Worm (Caenorhabditis elegans) whole organism, mixed stage, embryonic: ENCODE measurements around the gene fbxc-30.

Experiments
- M03D4.4 ChIP-seq: sonication (generic microtip); optimal IDR thresholded peaks from 2 replicates; lab custom pipeline; 2017; ENCODE audit warnings: mild to moderate bottlenecking, missing genetic modification characterization, missing compliant biosample characterization
- bed-3 ChIP-seq: fragments of 200-800 bp; sonication (Bioruptor generic); optimal IDR thresholded peaks from 3 replicates; lab custom pipeline; 2018; ENCODE audit warnings: mild to moderate bottlenecking, missing genetic modification characterization, moderate library complexity, missing compliant biosample characterization
- blmp-1 ChIP-seq: fragments of 150-350 bp; optimal IDR thresholded peaks from 2 replicates; lab custom pipeline; 2014; ENCODE audit warnings: missing biosample characterization, missing genetic modification characterization
- ceh-39 ChIP-seq: fragments of 150-350 bp; optimal IDR thresholded peaks from 2 replicates; lab custom pipeline; 2014; ENCODE audit warnings: missing biosample characterization, missing genetic modification characterization
- ceh-43 ChIP-seq: fragments of 200-800 bp; sonication (Bioruptor generic); optimal IDR thresholded peaks from 2 replicates; lab custom pipeline; 2018; ENCODE audit warnings: mild to moderate bottlenecking, missing genetic modification characterization, moderate library complexity, missing compliant biosample characterization
- ceh-83 ChIP-seq: fragments of 200-800 bp; sonication (Bioruptor generic); optimal IDR thresholded peaks from 2 replicates; lab custom pipeline; 2018; ENCODE audit warnings: mild to moderate bottlenecking, missing genetic modification characterization, missing compliant biosample characterization
- ces-1 ChIP-seq: fragments of 150-350 bp; optimal IDR thresholded peaks from 2 replicates; lab custom pipeline; 2014; ENCODE audit warnings: missing biosample characterization, missing genetic modification reagents, missing genetic modification characterization
- cnd-1 ChIP-seq: fragments of 200-800 bp; sonication (Bioruptor generic); optimal IDR thresholded peaks from 2 replicates; lab custom pipeline; 2018; ENCODE audit warnings: mild to moderate bottlenecking, missing genetic modification characterization, missing compliant biosample characterization
- drap-1 ChIP-seq: fragments of 200-800 bp; sonication (Bioruptor generic); optimal IDR thresholded peaks from 3 replicates; lab custom pipeline; 2018; ENCODE audit warnings: mild to moderate bottlenecking, missing genetic modification characterization, missing compliant biosample characterization
- elt-1 ChIP-seq: sonication (generic microtip); optimal IDR thresholded peaks from 2 replicates; lab custom pipeline; 2017; ENCODE audit warnings: missing genetic modification characterization, mild to moderate bottlenecking, missing compliant biosample characterization, antibody characterized with exemption, moderate library complexity, borderline replicate concordance; ENCODE audit not compliant: insufficient read depth
- elt-3 ChIP-seq: fragments of 150-350 bp; optimal IDR thresholded peaks from 2 replicates; lab custom pipeline; 2014; ENCODE audit warnings: missing biosample characterization, missing genetic modification characterization
- flh-1 ChIP-seq: fragments of 200-800 bp; sonication (Bioruptor generic); optimal IDR thresholded peaks from 2 replicates; lab custom pipeline; 2018; ENCODE audit warnings: mild to moderate bottlenecking, missing genetic modification characterization, moderate library complexity, missing compliant biosample characterization
- ham-2 ChIP-seq: fragments of 200-800 bp; sonication (Bioruptor generic); optimal IDR thresholded peaks from 2 replicates; lab custom pipeline; 2018; ENCODE audit warnings: mild to moderate bottlenecking, missing genetic modification characterization, missing compliant biosample characterization
- hlh-1 ChIP-seq: fragments of 150-350 bp; optimal IDR thresholded peaks from 2 replicates; lab custom pipeline; 2014; ENCODE audit warnings: missing biosample characterization, missing genetic modification reagents, missing genetic modification characterization
- lin-13 ChIP-seq: fragments of 150-350 bp; optimal IDR thresholded peaks from 2 replicates; lab custom pipeline; 2014; ENCODE audit warnings: missing biosample characterization, missing genetic modification characterization
- lin-32 ChIP-seq: fragments of 200-800 bp; sonication (Bioruptor generic); optimal IDR thresholded peaks from 2 replicates; lab custom pipeline; 2018; ENCODE audit warnings: mild to moderate bottlenecking, missing genetic modification characterization, missing compliant biosample characterization
- lsy-2 ChIP-seq: fragments of 150-350 bp; optimal IDR thresholded peaks from 2 replicates; lab custom pipeline; 2014; ENCODE audit warnings: missing biosample characterization, missing genetic modification characterization
- mab-5 ChIP-seq: fragments of 150-350 bp; optimal IDR thresholded peaks from 2 replicates; lab custom pipeline; 2014; ENCODE audit warnings: missing biosample characterization, missing genetic modification characterization
- mep-1 ChIP-seq: fragments of 150-350 bp; optimal IDR thresholded peaks from 2 replicates; lab custom pipeline; 2017; ENCODE audit warnings: missing biosample characterization, missing genetic modification reagents, missing genetic modification characterization, inconsistent platforms
- mls-2 ChIP-seq: sonication (generic microtip); optimal IDR thresholded peaks from 2 replicates; lab custom pipeline; 2016; ENCODE audit warnings: mild to moderate bottlenecking, missing genetic modification characterization, moderate library complexity, missing compliant biosample characterization
- nhr-12 ChIP-seq: fragments of 150-350 bp; optimal IDR thresholded peaks from 2 replicates; lab custom pipeline; 2014; ENCODE audit warnings: missing biosample characterization, missing genetic modification characterization
- nhr-2 ChIP-seq: fragments of 150-350 bp; optimal IDR thresholded peaks from 2 replicates; lab custom pipeline; 2014; ENCODE audit warnings: missing biosample characterization, missing genetic modification characterization
- nhr-237 ChIP-seq: fragments of 150-350 bp; optimal IDR thresholded peaks from 2 replicates; lab custom pipeline; 2014; ENCODE audit warnings: missing biosample characterization, missing genetic modification characterization
- nhr-28 ChIP-seq: fragments of 150-350 bp; optimal IDR thresholded peaks from 2 replicates; lab custom pipeline; 2014; ENCODE audit warnings: missing biosample characterization, missing genetic modification characterization
- nhr-76 ChIP-seq: sonication (generic microtip); optimal IDR thresholded peaks from 2 replicates; lab custom pipeline; 2017; ENCODE audit warnings: missing biosample characterization, missing genetic modification characterization
- pha-4 ChIP-seq: fragments of 150-350 bp; optimal IDR thresholded peaks from 2 replicates; lab custom pipeline; 2018; ENCODE audit warnings: missing biosample characterization, missing genetic modification reagents, missing genetic modification characterization
- sem-2 ChIP-seq: fragments of 200-800 bp; sonication (Bioruptor generic); optimal IDR thresholded peaks from 2 replicates; lab custom pipeline; 2018; ENCODE audit warnings: mild to moderate bottlenecking, missing genetic modification characterization, missing compliant biosample characterization
- snpc-4 ChIP-seq: fragments of 150-350 bp; optimal IDR thresholded peaks from 2 replicates; lab custom pipeline; 2014; ENCODE audit warnings: missing biosample characterization, missing genetic modification characterization
- sptf-1 ChIP-seq: sonication (generic microtip); optimal IDR thresholded peaks from 2 replicates; lab custom pipeline; 2017; ENCODE audit warnings: mild to moderate bottlenecking, missing genetic modification characterization, moderate library complexity, missing compliant biosample characterization
- tbx-8 ChIP-seq: fragments of 200-800 bp; sonication (Bioruptor generic); optimal IDR thresholded peaks from 2 replicates; lab custom pipeline; 2018; ENCODE audit warnings: mild to moderate bottlenecking, missing genetic modification characterization, moderate library complexity, missing compliant biosample characterization
- unc-120 ChIP-seq: sonication (generic microtip); optimal IDR thresholded peaks from 2 replicates; lab custom pipeline; 2017; ENCODE audit warnings: missing genetic modification characterization, missing compliant biosample characterization; ENCODE audit not compliant: poor library complexity, severe bottlenecking
- unc-39 ChIP-seq: fragments of 150-350 bp; optimal IDR thresholded peaks from 2 replicates; lab custom pipeline; 2014; ENCODE audit warnings: missing biosample characterization, missing genetic modification characterization
- unc-62 ChIP-seq: fragments of 150-350 bp; optimal IDR thresholded peaks from 2 replicates; lab custom pipeline; 2014; ENCODE audit warnings: missing biosample characterization, missing genetic modification reagents, missing genetic modification characterization
- zip-8 ChIP-seq: fragments of 150-350 bp; optimal IDR thresholded peaks from 2 replicates; lab custom pipeline; 2014; ENCODE audit warnings: missing biosample characterization, missing genetic modification characterization
- ztf-11 ChIP-seq: fragments of 150-350 bp; optimal IDR thresholded peaks from 2 replicates; lab custom pipeline; 2014; ENCODE audit warnings: missing biosample characterization, missing genetic modification characterization

The fbxc-30 gene

ce11 chrII:917324-917723 lies at the start of gene fbxc-30:
Gene fbxc-30 (plus strand): TSS chrII:917624.
- no peak for TF ChIP-seq elt-1 (tag; lab: Kevin White, UChicago)
- TF ChIP-seq lsy-2 = no peak
- TF ChIP-seq lin-13 = no peak
- no peak for TF ChIP-seq sptf-1 (tag; lab: Kevin White, UChicago)
- no peak for TF ChIP-seq nhr-2 (tag; lab: Kevin White, UChicago)
- TF ChIP-seq nhr-76 (tag; lab: Kevin White, UChicago) = no peak
- no peak for TF ChIP-seq unc-120 (tag; lab: Kevin White, UChicago)
- TF ChIP-seq nhr-12 (tag; lab: Kevin White, UChicago) = no peak
- TF ChIP-seq zip-8 (tag; lab: Kevin White, UChicago) = no peak
- TF ChIP-seq ceh-83 (GFP tag; lab: Kevin White, UChicago) = no peak
- TF ChIP-seq M03D4.4 (tag; lab: Kevin White, UChicago) = no peak
- no peak for TF ChIP-seq ceh-43 (GFP tag; lab: Kevin White, UChicago)
- no peak for TF ChIP-seq nhr-237
- no peak for TF ChIP-seq elt-3 (tag; lab: Kevin White, UChicago)
- no peak for TF ChIP-seq nhr-28 (tag; lab: Kevin White, UChicago)

ce11 chrII:868240-868864 lies 49.1 kb upstream of the fbxc-30 start, which contains the start of gene fbxc-51:
Gene fbxc-51 (plus strand): TSS chrII:868814.
- TF ChIP-seq cnd-1 (tag; lab: Kevin White, UChicago) = peak; percentile 94
- TF ChIP-seq nhr-2 (tag; lab: Kevin White, UChicago) = peak; percentile 71
- peak; percentile 18 for TF ChIP-seq lin-32 (GFP tag; lab: Kevin White, UChicago)
- no peak for TF ChIP-seq M03D4.4 (tag; lab: Kevin White, UChicago)

ce11 chrII:869316-869715 lies 48.1 kb upstream of the fbxc-30 start:
- no peak for TF ChIP-seq sem-2 (GFP tag; lab: Kevin White, UChicago)
- no peak for TF ChIP-seq nhr-12 (tag; lab: Kevin White, UChicago)
- TF ChIP-seq zip-8 (tag; lab: Kevin White, UChicago) = no peak
- TF ChIP-seq ceh-39 (tag; lab: Kevin White, UChicago) = no peak
- TF ChIP-seq unc-39 = no peak
- TF ChIP-seq snpc-4 (tag; lab: Kevin White, UChicago) = no peak
- TF ChIP-seq M03D4.4 (tag; lab: Kevin White, UChicago) = no peak
- TF ChIP-seq ham-2 (GFP tag; lab: Kevin White, UChicago) = no peak
- no peak for TF ChIP-seq nhr-76 (tag; lab: Kevin White, UChicago)
- no peak for TF ChIP-seq ceh-43 (GFP tag; lab: Kevin White, UChicago)
- no peak for TF ChIP-seq elt-1 (tag; lab: Kevin White, UChicago)
- TF ChIP-seq flh-1 (GFP tag; lab: Kevin White, UChicago) = no peak
- no peak for TF ChIP-seq ces-1 (GFP tag; lab: Kevin White, UChicago)
- TF ChIP-seq nhr-2 (tag; lab: Kevin White, UChicago) = no peak
- no peak for TF ChIP-seq pha-4 (tag; lab: Kevin White, UChicago)
- TF ChIP-seq lin-13 = no peak

ce11 chrII:872993-873787 lies 44.2 kb upstream of the fbxc-30 start, which contains the start of gene alg-2:
Gene alg-2 (plus strand): TSS chrII:873212.
- TF ChIP-seq ceh-83 (GFP tag; lab: Kevin White, UChicago) = no peak
- TF ChIP-seq tbx-8 (GFP tag; lab: Kevin White, UChicago) = no peak
- no peak for TF ChIP-seq blmp-1 (tag; lab: Kevin White, UChicago)
- TF ChIP-seq unc-39 = no peak
- TF ChIP-seq elt-3 (tag; lab: Kevin White, UChicago) = no peak
- no peak for TF ChIP-seq nhr-28 (tag; lab: Kevin White, UChicago)
- TF ChIP-seq sptf-1 (tag; lab: Kevin White, UChicago) = peak; percentile 56
- TF ChIP-seq ham-2 (GFP tag; lab: Kevin White, UChicago) = peak; percentile 63
- TF ChIP-seq nhr-2 (tag; lab: Kevin White, UChicago) = peak; percentile 71
- TF ChIP-seq nhr-76 (tag; lab: Kevin White, UChicago) = no peak
- TF ChIP-seq snpc-4 (tag; lab: Kevin White, UChicago) = no peak
- TF ChIP-seq zip-8 (tag; lab: Kevin White, UChicago) = no peak
- TF ChIP-seq cnd-1 (tag; lab: Kevin White, UChicago) = peak; percentile 76
- TF ChIP-seq flh-1 (GFP tag; lab: Kevin White, UChicago) = no peak
- peak; percentile 32 for TF ChIP-seq hlh-1
- peak; percentile 96 for TF ChIP-seq ceh-39 (tag; lab: Kevin White, UChicago)
- TF ChIP-seq nhr-12 (tag; lab: Kevin White, UChicago) = no peak
- peak; percentile 75 for TF ChIP-seq ces-1 (GFP tag; lab: Kevin White, UChicago)
- TF ChIP-seq sem-2 (GFP tag; lab: Kevin White, UChicago) = no peak
- TF ChIP-seq unc-120 (tag; lab: Kevin White, UChicago) = peak; percentile 28
- TF ChIP-seq lin-13 = peak; percentile 19
- TF ChIP-seq lsy-2 = no peak
- TF ChIP-seq bed-3 (GFP tag; lab: Kevin White, UChicago) = no peak
- TF ChIP-seq drap-1 (GFP tag; lab: Kevin White, UChicago) = no peak
- TF ChIP-seq pha-4 (tag; lab: Kevin White, UChicago) = no peak
- TF ChIP-seq unc-62 (GFP tag; lab: Kevin White, UChicago) = peak; percentile 48
- TF ChIP-seq nhr-237 = no peak
- TF ChIP-seq mab-5 (tag; lab: Kevin White, UChicago) = no peak
- TF ChIP-seq ztf-11 = no peak
- TF ChIP-seq mep-1 (tag; lab: Kevin White, UChicago) = no peak
- no peak for TF ChIP-seq M03D4.4 (tag; lab: Kevin White, UChicago)
- TF ChIP-seq ceh-43 (GFP tag; lab: Kevin White, UChicago) = peak; percentile 43
- peak; percentile 27 for TF ChIP-seq mls-2 (tag; lab: Kevin White, UChicago)
- TF ChIP-seq lin-32 (GFP tag; lab: Kevin White, UChicago) = peak; percentile 92
- TF ChIP-seq elt-1 (tag; lab: Kevin White, UChicago) = peak; percentile 93
